Worm (Caenorhabditis elegans): ENCODE results near the gene clc-31.
"Not testable (repeated sequence)": the region's sequence is repeated elsewhere in the genome, so short reads cannot be mapped to it uniquely, and the experiment has no call there.

DNA sequence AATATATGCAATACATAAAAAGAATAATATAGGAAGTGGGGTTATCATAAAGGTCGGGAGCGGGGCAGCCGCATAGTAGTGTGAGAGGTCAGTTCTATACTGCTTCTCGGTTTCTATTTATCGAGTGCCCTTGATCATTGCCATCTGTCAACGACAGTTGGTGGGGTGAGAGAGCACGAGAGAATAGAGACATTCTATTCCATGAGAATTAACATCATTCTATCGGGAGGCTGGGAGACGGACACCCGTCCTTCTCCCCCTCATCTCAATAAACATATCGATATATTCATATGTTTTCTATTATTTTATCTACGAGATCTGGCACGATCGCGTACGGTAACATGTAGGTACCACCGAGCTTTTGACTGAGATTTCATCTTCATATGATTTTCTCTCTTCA lies 28.2 kb upstream of the clc-31 start, which contains the start of gene mps-2:
- not testable (repeated sequence) for TF ChIP-seq ama-1 (optimal IDR thresholded peaks at IDR 0.05); elt-3 (tag; optimal IDR thresholded peaks at IDR 0.05); aly-2 (tag; optimal IDR thresholded peaks at IDR 0.05); nhr-6 (tag; optimal IDR thresholded peaks at IDR 0.05); zag-1 (tag; optimal IDR thresholded peaks at IDR 0.05); fos-1 (tag; optimal IDR thresholded peaks at IDR 0.05); ztf-11 (tag; optimal IDR thresholded peaks at IDR 0.05); snpc-4 (tag; optimal IDR thresholded peaks at IDR 0.05)
